Worm (Caenorhabditis elegans) whole organism, L4 larva: ENCODE data around the gene immp-1.
A peak's percentile ranks its signal among the peaks of the same experiment; 100 is the strongest.

Experiments used
- F37D6.2 ChIP-seq: sonication (generic microtip); optimal IDR thresholded peaks from 2 replicates; lab custom pipeline; 2016; ENCODE audit warnings: mild to moderate bottlenecking, missing genetic modification characterization, missing compliant biosample characterization
- T20F7.1 ChIP-seq: fragments of 200-800 bp; sonication (Bioruptor generic); optimal IDR thresholded peaks from 2 replicates; lab custom pipeline; 2018; ENCODE audit warnings: mild to moderate bottlenecking, missing genetic modification characterization, missing compliant biosample characterization
- Y48G9A.11 ChIP-seq: fragments of 200-800 bp; sonication (Bioruptor generic); IDR thresholded peaks from 2 replicates; pipeline ENCODE4 v1.3.6; 2022; ENCODE audit warnings: missing genetic modification reagents, missing genetic modification characterization, missing compliant biosample characterization
- Y75B8A.6 ChIP-seq: fragments of 200-800 bp; sonication (Bioruptor generic); IDR thresholded peaks from 2 replicates; pipeline ENCODE4 v1.3.6; 2022; ENCODE audit warnings: missing genetic modification reagents, missing genetic modification characterization, missing compliant biosample characterization
- ZK337.2 ChIP-seq: fragments of 200-800 bp; sonication (Bioruptor generic); IDR thresholded peaks from 2 replicates; pipeline ENCODE4 v1.3.6; 2022; ENCODE audit warnings: missing genetic modification reagents, missing genetic modification characterization, missing compliant biosample characterization
- ZK546.5 ChIP-seq, 2 experiments: sonication (generic microtip); optimal IDR thresholded peaks; 2 replicates each; lab custom pipeline; 2017; ENCODE audit warnings: missing biosample characterization in 2 of 2, missing genetic modification characterization in 2 of 2
- aly-2 ChIP-seq: sonication (generic microtip); optimal IDR thresholded peaks from 2 replicates; lab custom pipeline; 2018; ENCODE audit warnings: missing biosample characterization, missing genetic modification characterization
- ama-1 ChIP-seq: fragments of 150-350 bp; optimal IDR thresholded peaks from 2 replicates; lab custom pipeline; 2014; ENCODE audit warnings: inconsistent platforms, mixed read lengths
- arid-1 ChIP-seq: fragments of 200-800 bp; sonication (Bioruptor generic); conservative IDR thresholded peaks from 2 replicates; pipeline ENCODE4 v1.3.6; 2022; ENCODE audit warnings: missing genetic modification reagents, missing genetic modification characterization, missing compliant biosample characterization
- ceh-20 ChIP-seq: fragments of 200-800 bp; sonication (Bioruptor generic); IDR thresholded peaks from 2 replicates; pipeline ENCODE4 v1.3.6; 2022; ENCODE audit warnings: missing genetic modification reagents, missing genetic modification characterization, missing compliant biosample characterization
- ceh-28 ChIP-seq: fragments of 150-350 bp; optimal IDR thresholded peaks from 2 replicates; lab custom pipeline; 2014; ENCODE audit warnings: missing biosample characterization, missing genetic modification reagents, missing genetic modification characterization
- daf-8 ChIP-seq: fragments of 200-800 bp; sonication (Bioruptor generic); IDR thresholded peaks from 2 replicates; pipeline ENCODE4 v1.3.6; 2022; ENCODE audit warnings: missing genetic modification characterization, missing compliant biosample characterization
- dmd-6 ChIP-seq: fragments of 200-800 bp; sonication (Bioruptor generic); IDR thresholded peaks from 2 replicates; pipeline ENCODE4 v1.3.6; 2022; ENCODE audit warnings: missing genetic modification reagents, missing genetic modification characterization, missing compliant biosample characterization
- dmd-9 ChIP-seq: fragments of 200-800 bp; sonication (Bioruptor generic); IDR thresholded peaks from 2 replicates; pipeline ENCODE4 v1.3.6; 2022; ENCODE audit warnings: missing genetic modification reagents, missing genetic modification characterization, missing compliant biosample characterization
- egl-43 ChIP-seq: fragments of 200-800 bp; sonication (Bioruptor generic); IDR thresholded peaks from 2 replicates; pipeline ENCODE4 v1.3.6; 2022; ENCODE audit warnings: missing genetic modification reagents, missing genetic modification characterization, missing compliant biosample characterization
- fos-1 ChIP-seq: fragments of 150-350 bp; optimal IDR thresholded peaks from 2 replicates; lab custom pipeline; 2014; ENCODE audit warnings: missing biosample characterization, missing genetic modification characterization
- hlh-30 ChIP-seq: sonication (generic microtip); optimal IDR thresholded peaks from 2 replicates; lab custom pipeline; 2017; ENCODE audit warnings: antibody characterized with exemption, mild to moderate bottlenecking, missing genetic modification characterization, missing compliant biosample characterization; ENCODE audit not compliant: insufficient read depth
- hmg-1.1 ChIP-seq: fragments of 200-800 bp; sonication (Bioruptor generic); IDR thresholded peaks from 2 replicates; pipeline ENCODE4 v1.3.6; 2022; ENCODE audit warnings: missing genetic modification reagents, missing genetic modification characterization, missing compliant biosample characterization
- jun-1 ChIP-seq: fragments of 150-350 bp; optimal IDR thresholded peaks from 2 replicates; lab custom pipeline; 2014; ENCODE audit warnings: missing biosample characterization, missing genetic modification reagents, missing genetic modification characterization
- lin-39 ChIP-seq: fragments of 150-350 bp; optimal IDR thresholded peaks from 2 replicates; lab custom pipeline; 2014; ENCODE audit warnings: missing biosample characterization, missing genetic modification reagents, missing genetic modification characterization
- madf-5 ChIP-seq, 2 experiments: fragments of 200-800 bp; sonication (Bioruptor generic); IDR thresholded peaks; 2 replicates each; pipeline ENCODE4 v1.3.6; 2022; ENCODE audit warnings: missing compliant biosample characterization in 2 of 2, missing genetic modification characterization in 2 of 2
- mdl-1 ChIP-seq, 2 experiments: fragments of 150-350 bp in 1 of 2; sonication (generic microtip) in 1 of 2; optimal IDR thresholded peaks; 2 replicates each; lab custom pipeline; 2014 to 2017; ENCODE audit warnings: missing biosample characterization in 2 of 2, missing genetic modification characterization in 2 of 2
- mdt-29 ChIP-seq: fragments of 200-800 bp; sonication (Bioruptor generic); IDR thresholded peaks from 2 replicates; pipeline ENCODE4 v1.3.6; 2022; ENCODE audit warnings: missing genetic modification reagents, missing genetic modification characterization, missing compliant biosample characterization
- mes-2 ChIP-seq: sonication (generic microtip); optimal IDR thresholded peaks from 2 replicates; lab custom pipeline; 2016; ENCODE audit warnings: missing genotype, mild to moderate bottlenecking, missing genetic modification characterization, missing compliant biosample characterization; ENCODE audit not compliant: poor library complexity, severe bottlenecking
- mxl-2 ChIP-seq: fragments of 200-800 bp; sonication (Bioruptor generic); conservative IDR thresholded peaks from 2 replicates; pipeline ENCODE4 v1.3.6; 2022; ENCODE audit warnings: missing genetic modification reagents, missing genetic modification characterization, missing compliant biosample characterization
- mxl-3 ChIP-seq: fragments of 200-800 bp; sonication (Bioruptor generic); optimal IDR thresholded peaks from 2 replicates; lab custom pipeline; 2018; ENCODE audit warnings: mild to moderate bottlenecking, missing genetic modification characterization, missing compliant biosample characterization
- nhr-102 ChIP-seq: sonication (generic microtip); optimal IDR thresholded peaks from 2 replicates; lab custom pipeline; 2016; ENCODE audit warnings: mild to moderate bottlenecking, missing genetic modification characterization, moderate library complexity, missing compliant biosample characterization
- nhr-111 ChIP-seq: fragments of 200-800 bp; sonication (Bioruptor generic); optimal IDR thresholded peaks from 2 replicates; lab custom pipeline; 2018; ENCODE audit warnings: mild to moderate bottlenecking, missing genetic modification characterization, missing compliant biosample characterization
- nhr-237 ChIP-seq: sonication (generic microtip); optimal IDR thresholded peaks from 2 replicates; lab custom pipeline; 2017; ENCODE audit warnings: missing biosample characterization, missing genetic modification characterization
- nhr-28 ChIP-seq: fragments of 150-350 bp; optimal IDR thresholded peaks from 2 replicates; lab custom pipeline; 2014; ENCODE audit warnings: missing biosample characterization, missing genetic modification characterization
- nhr-42 ChIP-seq: fragments of 200-800 bp; sonication (Bioruptor generic); IDR thresholded peaks from 2 replicates; pipeline ENCODE4 v1.3.6; 2022; ENCODE audit warnings: missing genetic modification characterization, missing compliant biosample characterization
- nhr-48 ChIP-seq: sonication (generic microtip); optimal IDR thresholded peaks from 2 replicates; lab custom pipeline; 2016; ENCODE audit warnings: mild to moderate bottlenecking, missing genetic modification characterization, missing compliant biosample characterization
- nhr-77 ChIP-seq: fragments of 150-350 bp; optimal IDR thresholded peaks from 2 replicates; lab custom pipeline; 2014; ENCODE audit warnings: missing biosample characterization, missing genetic modification characterization
- pha-4 ChIP-seq, 2 experiments: fragments of 150-350 bp in 1 of 2; fragments of 200-800 bp in 1 of 2; sonication (Bioruptor generic) in 1 of 2; IDR thresholded peaks in 1 of 2; optimal IDR thresholded peaks in 1 of 2; 2 replicates each; pipeline versions ENCODE4 v1.3.6 to Lab custom; 2014 to 2022; ENCODE audit warnings: missing genetic modification characterization in 2 of 2, missing genetic modification reagents in 2 of 2, missing biosample characterization in 1 of 2, missing compliant biosample characterization in 1 of 2
- pqm-1 ChIP-seq: sonication (generic microtip); optimal IDR thresholded peaks from 2 replicates; lab custom pipeline; 2017; ENCODE audit warnings: missing biosample characterization, missing genetic modification characterization
- rbr-2 ChIP-seq: sonication (generic microtip); optimal IDR thresholded peaks from 2 replicates; lab custom pipeline; 2016; ENCODE audit warnings: missing genotype, missing genetic modification characterization, missing compliant biosample characterization
- saeg-2 ChIP-seq: fragments of 200-800 bp; sonication (Bioruptor generic); IDR thresholded peaks from 2 replicates; pipeline ENCODE4 v1.3.6; 2022; ENCODE audit warnings: missing genetic modification reagents, missing genetic modification characterization, missing compliant biosample characterization
- set-16 ChIP-seq: fragments of 200-800 bp; sonication (Bioruptor generic); IDR thresholded peaks from 2 replicates; pipeline ENCODE4 v1.3.6; 2022; ENCODE audit warnings: missing genetic modification reagents, missing genetic modification characterization, missing compliant biosample characterization
- skn-1 ChIP-seq: fragments of 150-350 bp; optimal IDR thresholded peaks from 2 replicates; lab custom pipeline; 2014; ENCODE audit warnings: missing biosample characterization, missing genetic modification characterization
- spr-1 ChIP-seq: sonication (generic microtip); optimal IDR thresholded peaks from 2 replicates; lab custom pipeline; 2016; ENCODE audit warnings: mild to moderate bottlenecking, missing genetic modification characterization, missing compliant biosample characterization
- tra-1 ChIP-seq: fragments of 200-800 bp; sonication (Bioruptor generic); IDR thresholded peaks from 2 replicates; pipeline ENCODE4 v1.3.6; 2022; ENCODE audit warnings: missing genetic modification reagents, missing genetic modification characterization, missing compliant biosample characterization
- unc-130 ChIP-seq: sonication (generic microtip); optimal IDR thresholded peaks from 2 replicates; lab custom pipeline; 2016; ENCODE audit warnings: missing genetic modification reagents, missing genetic modification characterization, missing compliant biosample characterization
- unc-62 ChIP-seq, 3 experiments: fragments of 150-350 bp in 1 of 3; sonication (generic microtip); optimal IDR thresholded peaks in 2 of 3; peaks in 1 of 3; 1 replicate in 1 of 3; 2 replicates in 2 of 3; lab custom pipeline; 2014 to 2017; ENCODE audit warnings: missing biosample characterization in 3 of 3, missing genetic modification characterization in 3 of 3, missing genetic modification reagents in 3 of 3, missing genotype in 1 of 3
- vab-7 ChIP-seq: fragments of 200-800 bp; sonication (Bioruptor generic); IDR thresholded peaks from 2 replicates; pipeline ENCODE4 v1.3.6; 2022; ENCODE audit warnings: missing genetic modification reagents, missing genetic modification characterization, missing compliant biosample characterization
- zfp-3 ChIP-seq: fragments of 200-800 bp; sonication (Bioruptor generic); conservative IDR thresholded peaks from 2 replicates; pipeline ENCODE4 v1.3.6; 2022; ENCODE audit warnings: missing genetic modification reagents, missing genetic modification characterization, missing compliant biosample characterization
- zip-11 ChIP-seq: fragments of 200-800 bp; sonication (Bioruptor generic); IDR thresholded peaks from 2 replicates; pipeline ENCODE4 v1.3.6; 2022; ENCODE audit warnings: missing genetic modification characterization, missing compliant biosample characterization
- zip-2 ChIP-seq: fragments of 150-350 bp; optimal IDR thresholded peaks from 2 replicates; lab custom pipeline; 2014; ENCODE audit warnings: missing biosample characterization, missing genetic modification characterization
- ztf-11 ChIP-seq: fragments of 150-350 bp; optimal IDR thresholded peaks from 2 replicates; lab custom pipeline; 2014; ENCODE audit warnings: missing biosample characterization, missing genetic modification characterization
- ztf-7 ChIP-seq: fragments of 150-350 bp; optimal IDR thresholded peaks from 2 replicates; lab custom pipeline; 2014; ENCODE audit warnings: missing biosample characterization, missing genetic modification characterization

The immp-1 gene

ce11 chrIII:11823260-11823659, 48.5 kb downstream of the immp-1 start, which contains the start of gene C18D11.3:
Gene C18D11.3 (plus strand): TSS chrIII:11823448.
- TF ChIP-seq fos-1: no peak
- TF ChIP-seq ZK337.2 (GFP tag; lab: Robert Waterston, UW): 0 out of 2 replicates have a peak, but pooled peaks have one; percentile 29
- TF ChIP-seq pha-4 (GFP tag; IDR thresholded peaks at IDR 0.05; lab: Robert Waterston, UW): peak; percentile 13; the same call in 1 of the 2 replicates
- TF ChIP-seq pha-4 (tag; optimal IDR thresholded peaks at IDR 0.05; lab: Kevin White, UChicago): peak; percentile 21
- peak; percentile 56 for TF ChIP-seq ztf-7
- TF ChIP-seq ztf-11 (tag; lab: Kevin White, UChicago): no peak
- 0 out of 2 replicates have a peak, but pooled peaks have one; percentile 19 for TF ChIP-seq nhr-42 (GFP tag; lab: Robert Waterston, UW)
- peak; percentile 87 for TF ChIP-seq dmd-6 (GFP tag; lab: Robert Waterston, UW)
- no peak for TF ChIP-seq Y75B8A.6 (GFP tag; lab: Robert Waterston, UW)
- TF ChIP-seq nhr-102: peak; percentile 29
- 0 out of 2 replicates have a peak, but pooled peaks have one; percentile 18 for TF ChIP-seq zfp-3 (GFP tag; lab: Robert Waterston, UW)
- TF ChIP-seq lin-39 (tag; lab: Kevin White, UChicago): no peak
- TF ChIP-seq hlh-30 (tag; lab: Kevin White, UChicago): peak; percentile 99
- no peak for TF ChIP-seq zip-11 (GFP tag; lab: Robert Waterston, UW)
- peak; percentile 25 for TF ChIP-seq F37D6.2 (tag; lab: Kevin White, UChicago)
- no peak for TF ChIP-seq nhr-111 (GFP tag; lab: Kevin White, UChicago)
- TF ChIP-seq ceh-28 (tag; lab: Kevin White, UChicago): no peak
- TF ChIP-seq pqm-1 (tag; lab: Kevin White, UChicago): no peak
- TF ChIP-seq mdl-1 (tag; optimal IDR thresholded peaks at IDR 0.05; lab: Kevin White, UChicago): peak in 1 of 2 experiments; percentile 89
- TF ChIP-seq nhr-48 (tag; lab: Kevin White, UChicago): no peak
- TF ChIP-seq zip-2 (tag; lab: Kevin White, UChicago): no peak
- TF ChIP-seq hmg-1.1 (GFP tag; lab: Robert Waterston, UW): peak; percentile 73
- TF ChIP-seq nhr-28 (tag; lab: Kevin White, UChicago): peak; percentile 67
- 0 out of 2 replicates have a peak, but pooled peaks have one; percentile 39 for TF ChIP-seq ceh-20 (GFP tag; lab: Robert Waterston, UW)
- TF ChIP-seq egl-43 (GFP tag; lab: Robert Waterston, UW): 0 out of 2 replicates have a peak, but pooled peaks have one; percentile 5
- TF ChIP-seq mxl-2 (GFP tag; lab: Robert Waterston, UW): no peak
- TF ChIP-seq ZK546.5 (tag; optimal IDR thresholded peaks at IDR 0.05; lab: Kevin White, UChicago): no peak
- no peak for TF ChIP-seq nhr-237
- TF ChIP-seq skn-1 (tag; lab: Kevin White, UChicago): no peak
- no peak for TF ChIP-seq aly-2 (tag; lab: Kevin White, UChicago)
- TF ChIP-seq unc-62 (GFP tag; optimal IDR thresholded peaks at IDR 0.05 in 1 of 2; lab: Kevin White, UChicago): peak in 1 of 2 experiments; percentile 97
- no peak for TF ChIP-seq unc-62 (tag; optimal IDR thresholded peaks at IDR 0.05; lab: Kevin White, UChicago)
- no peak for TF ChIP-seq spr-1 (tag; lab: Kevin White, UChicago)
- TF ChIP-seq set-16: no peak
- no peak for TF ChIP-seq mdt-29 (GFP tag; lab: Robert Waterston, UW)
- 0 out of 2 replicates have a peak, but pooled peaks have one; percentile 48 for TF ChIP-seq dmd-9 (GFP tag; lab: Robert Waterston, UW)
- no peak for TF ChIP-seq daf-8
- peak; percentile 55; the same call in 1 of the 2 replicates for TF ChIP-seq tra-1 (GFP tag; lab: Robert Waterston, UW)
- TF ChIP-seq jun-1 (tag; lab: Kevin White, UChicago): no peak
- peak; percentile 86 for TF ChIP-seq nhr-77
- TF ChIP-seq unc-130 (GFP tag; lab: Kevin White, UChicago): peak; percentile 36
- 0 out of 4 replicates have a peak, but pooled peaks of 1 of the 2 experiments have one; percentile 8 for TF ChIP-seq madf-5 (GFP tag; IDR thresholded peaks at IDR 0.05; lab: Robert Waterston, UW)
- peak; percentile 69 for TF ChIP-seq vab-7 (GFP tag; lab: Robert Waterston, UW)
- TF ChIP-seq T20F7.1 (GFP tag; lab: Kevin White, UChicago): no peak
- TF ChIP-seq mxl-3 (GFP tag; lab: Kevin White, UChicago): peak; percentile 98
- peak; percentile 20 for TF ChIP-seq ama-1 (lab: Kevin White, UChicago)
- TF ChIP-seq rbr-2 (tag; lab: Kevin White, UChicago): peak; percentile 74
- peak; percentile 48; the same call in 1 of the 2 replicates for TF ChIP-seq arid-1 (GFP tag; lab: Robert Waterston, UW)
- no peak for TF ChIP-seq Y48G9A.11
- TF ChIP-seq mes-2 (tag; lab: Kevin White, UChicago): peak; percentile 86
- TF ChIP-seq saeg-2 (GFP tag; lab: Robert Waterston, UW): no peak
